Worm (Caenorhabditis elegans) whole organism, L1 larva: Measurements from ENCODE around the gene btb-5.

ENCODE experiments used
- egl-27 ChIP-seq, 2 experiments: fragments of 150-350 bp in 1 of 2; sonication (generic microtip); optimal IDR thresholded peaks; 3 replicates each; lab custom pipeline; 2017 to 2018; ENCODE audit warnings: missing biosample characterization in 2 of 2, missing genetic modification characterization in 2 of 2, missing genetic modification reagents in 2 of 2
- elt-2 ChIP-seq: sonication (generic microtip); optimal IDR thresholded peaks from 2 replicates; lab custom pipeline; 2016; ENCODE audit warnings: missing genetic modification characterization, mild to moderate bottlenecking, inconsistent platforms, missing compliant biosample characterization, missing genetic modification reagents
- fkh-10 ChIP-seq: sonication (generic microtip); optimal IDR thresholded peaks from 2 replicates; lab custom pipeline; 2017; ENCODE audit warnings: missing biosample characterization, missing genetic modification reagents, missing genetic modification characterization
- grh-1 ChIP-seq: fragments of 200-800 bp; sonication (Bioruptor generic); IDR thresholded peaks from 2 replicates; pipeline ENCODE4 v1.3.6; 2022; ENCODE audit warnings: missing genetic modification reagents, missing genetic modification characterization, missing compliant biosample characterization
- lin-13 ChIP-seq: fragments of 150-350 bp; optimal IDR thresholded peaks from 2 replicates; lab custom pipeline; 2014; ENCODE audit warnings: missing biosample characterization, missing genetic modification reagents, missing genetic modification characterization
- nhr-237 ChIP-seq: fragments of 150-350 bp; optimal IDR thresholded peaks from 2 replicates; lab custom pipeline; 2014; ENCODE audit warnings: missing biosample characterization, missing genetic modification characterization
- pag-3 ChIP-seq: sonication (generic microtip); optimal IDR thresholded peaks from 2 replicates; lab custom pipeline; 2017; ENCODE audit warnings: missing genetic modification characterization, mild to moderate bottlenecking, missing compliant biosample characterization, antibody characterized with exemption, borderline replicate concordance; ENCODE audit not compliant: insufficient read depth
- snpc-4 ChIP-seq: fragments of 150-350 bp; optimal IDR thresholded peaks from 2 replicates; lab custom pipeline; 2014; ENCODE audit warnings: missing biosample characterization, missing genetic modification characterization
- sptf-1 ChIP-seq: fragments of 150-350 bp; optimal IDR thresholded peaks from 2 replicates; lab custom pipeline; 2014; ENCODE audit warnings: missing biosample characterization, missing genetic modification characterization

ce11 chrIII:31600-31999 is 29.3 kb downstream of the btb-5 start:
- TF ChIP-seq sptf-1 = no peak
- no peak for TF ChIP-seq fkh-10 (GFP tag; lab: Kevin White, UChicago)
- no peak for TF ChIP-seq snpc-4 (tag; lab: Kevin White, UChicago)
- no peak for TF ChIP-seq nhr-237 (tag; lab: Kevin White, UChicago)
- no peak for TF ChIP-seq grh-1 (GFP tag; lab: Robert Waterston, UW)
- no peak for TF ChIP-seq elt-2 (tag; lab: Kevin White, UChicago)
- TF ChIP-seq pag-3 (tag; lab: Kevin White, UChicago) = no peak
- no peak for TF ChIP-seq egl-27 (tag; optimal IDR thresholded peaks at IDR 0.05; lab: Kevin White, UChicago)
- no peak for TF ChIP-seq lin-13 (GFP tag; lab: Kevin White, UChicago)
